Worm (Caenorhabditis elegans): ENCODE data around the gene grl-1.

grl-1 gene

DNA sequence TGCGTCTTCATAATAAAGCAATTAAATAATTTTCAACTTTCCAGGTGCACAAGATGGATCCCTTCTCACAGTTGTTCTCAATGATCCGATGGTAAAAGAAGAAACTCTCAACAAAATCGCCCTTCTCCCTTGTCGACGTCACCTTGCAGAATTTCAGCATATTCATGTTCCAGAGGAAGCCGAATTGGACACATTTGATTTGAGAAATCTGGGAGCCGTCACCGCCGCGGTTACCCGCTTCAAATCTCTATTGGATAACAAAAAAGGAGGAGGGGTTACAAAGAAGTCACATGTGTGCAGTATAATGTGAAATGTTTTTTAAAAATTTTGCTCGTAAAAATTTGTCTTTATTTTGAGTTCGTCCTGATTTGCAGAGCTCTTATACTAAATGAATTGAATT, 31.0 kb downstream of the grl-1 start (continued):
- TF ChIP-seq nfyb-1 (GFP tag; IDR thresholded peaks at IDR 0.05) (no peak), ztf-28 (GFP tag; IDR thresholded peaks at IDR 0.05) (no peak), nhr-120 (GFP tag; IDR thresholded peaks at IDR 0.05) (no peak), dpff-1 (tag; optimal IDR thresholded peaks at IDR 0.05) (no peak), Y95B8A.8 (GFP tag; IDR thresholded peaks at IDR 0.05) (0 out of 2 replicates have a peak, but pooled peaks have one; percentile 58), atf-7 (tag; optimal IDR thresholded peaks at IDR 0.05) (no peak), attf-5 (GFP tag; optimal IDR thresholded peaks at IDR 0.05) (no peak), madf-10 (tag; optimal IDR thresholded peaks at IDR 0.05) (no peak), F57A8.1 (GFP tag; optimal IDR thresholded peaks at IDR 0.05) (no peak), B0019.2 (GFP tag; conservative IDR thresholded peaks at IDR 0.05) (no peak), somi-1 (GFP tag; optimal IDR thresholded peaks at IDR 0.05) (no peak)

DNA sequence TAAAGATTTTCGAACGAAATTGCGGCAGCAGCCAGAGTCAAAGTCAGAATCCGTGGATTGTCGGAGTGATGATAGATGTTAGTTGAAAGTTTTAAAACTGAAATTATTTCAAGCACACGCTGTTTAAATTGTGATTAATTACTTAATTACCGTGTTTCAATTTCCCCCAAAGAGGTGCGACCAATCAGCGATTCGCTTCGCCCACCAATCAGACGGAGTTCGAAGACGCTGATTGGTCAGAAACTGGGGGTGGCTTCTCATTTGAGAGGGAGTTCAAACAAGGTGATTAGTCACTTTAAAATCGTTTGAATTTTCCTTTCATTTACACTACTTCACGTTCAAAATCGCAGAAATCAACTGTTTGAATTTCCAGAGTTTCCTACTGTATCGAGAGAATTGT, 34.2 kb downstream of the grl-1 start:
- no peak for TF ChIP-seq D2030.7 (GFP tag; IDR thresholded peaks at IDR 0.05)
- TF ChIP-seq Y56A3A.18 (GFP tag; IDR thresholded peaks at IDR 0.05): no peak
- no peak for TF ChIP-seq cebp-1 (GFP tag; IDR thresholded peaks at IDR 0.05)
- no peak for TF ChIP-seq cebp-1 (tag; optimal IDR thresholded peaks at IDR 0.05)
- TF ChIP-seq ZK185.1 (tag; optimal IDR thresholded peaks at IDR 0.05; ENCODE audit: poor library complexity, severe bottlenecking): no peak
- no peak for TF ChIP-seq aptf-2 (GFP tag; conservative IDR thresholded peaks at IDR 0.05)
- no peak for TF ChIP-seq repo-1 (tag; optimal IDR thresholded peaks at IDR 0.05)
- no peak for TF ChIP-seq nhr-179 (tag; optimal IDR thresholded peaks at IDR 0.05)
- TF ChIP-seq Y53F4B.3 (GFP tag; IDR thresholded peaks at IDR 0.05): no peak
- TF ChIP-seq F52B5.7 (tag; optimal IDR thresholded peaks at IDR 0.05): no peak
- no peak for TF ChIP-seq lsy-27 (tag; optimal IDR thresholded peaks at IDR 0.05; ENCODE audit: borderline replicate concordance, insufficient read depth)
- no peak for TF ChIP-seq F23B12.7 (tag; optimal IDR thresholded peaks at IDR 0.05; ENCODE audit: insufficient read depth)
- TF ChIP-seq tbx-9 (tag; optimal IDR thresholded peaks at IDR 0.05; ENCODE audit: borderline replicate concordance): no peak
- TF ChIP-seq lsl-1 (GFP tag; optimal IDR thresholded peaks at IDR 0.05): no peak
- TF ChIP-seq lin-40 (tag; optimal IDR thresholded peaks at IDR 0.05): no peak

DNA sequence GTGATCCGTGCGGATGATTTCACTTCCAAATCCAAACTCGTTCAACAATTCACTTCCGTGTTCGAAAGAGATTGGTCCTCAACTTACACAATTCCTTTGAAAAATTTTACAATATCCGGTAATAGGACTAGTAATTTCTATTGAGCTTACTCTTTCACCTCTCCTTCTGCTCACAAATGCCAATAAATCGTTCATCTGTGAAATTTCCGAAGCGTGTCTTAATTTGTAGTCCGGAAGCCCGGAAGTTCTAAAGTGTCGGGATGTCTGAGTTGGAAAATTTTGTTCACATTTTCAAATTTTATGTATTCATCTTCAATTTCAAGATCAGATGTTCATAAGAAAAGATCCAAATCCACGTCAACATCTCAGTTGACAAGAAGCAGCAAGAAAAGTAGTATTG, 40.2 kb downstream of the grl-1 start, which contains the start of gene T05C3.2:
Gene T05C3.2, plus strand, starts transcription at position 301 of the 400 bp plus-strand sequence.
- TF ChIP-seq egrh-3 (GFP tag; IDR thresholded peaks at IDR 0.05): no peak
- TF ChIP-seq Y53F4B.3 (GFP tag; IDR thresholded peaks at IDR 0.05): no peak
- no peak for TF ChIP-seq ztf-28 (GFP tag; IDR thresholded peaks at IDR 0.05)
- no peak for TF ChIP-seq attf-6 (GFP tag; IDR thresholded peaks at IDR 0.05)
- no peak for TF ChIP-seq C17E4.6 (GFP tag; IDR thresholded peaks at IDR 0.05)
- no peak for TF ChIP-seq snpc-4 (GFP tag; optimal IDR thresholded peaks at IDR 0.05)
- TF ChIP-seq snpc-4 (tag; optimal IDR thresholded peaks at IDR 0.05): no peak
- TF ChIP-seq mxl-1 (tag; optimal IDR thresholded peaks at IDR 0.05): no peak
- no peak for TF ChIP-seq B0261.1 (tag; optimal IDR thresholded peaks at IDR 0.05)
- no peak for TF ChIP-seq attf-3 (GFP tag; conservative IDR thresholded peaks at IDR 0.05)
- no peak for TF ChIP-seq aptf-2 (GFP tag; conservative IDR thresholded peaks at IDR 0.05)
- TF ChIP-seq lin-40 (tag; optimal IDR thresholded peaks at IDR 0.05): no peak
- TF ChIP-seq hrde-1 (tag; optimal IDR thresholded peaks at IDR 0.05; ENCODE audit: borderline replicate concordance): no peak

DNA sequence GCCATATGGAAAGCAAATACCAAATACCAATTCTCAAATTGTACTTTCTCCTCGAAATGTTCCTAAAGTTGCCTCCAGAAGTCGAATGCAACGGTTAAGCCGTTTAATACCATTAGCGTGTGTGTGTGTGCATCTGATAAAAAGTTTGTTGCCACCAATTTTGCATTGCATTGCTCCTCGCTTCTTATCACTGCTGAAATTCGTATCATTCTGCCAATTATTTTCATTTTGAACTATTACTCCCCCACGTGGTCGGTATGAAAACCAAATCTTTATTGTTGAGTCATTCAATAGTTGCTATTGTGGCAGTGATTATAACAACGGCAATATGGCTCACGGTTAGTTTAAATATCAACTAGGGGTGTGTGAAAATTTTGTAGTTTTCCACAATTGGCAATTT, 43.5 kb downstream of the grl-1 start, which contains the start of gene T05C3.6:
Gene T05C3.6, plus strand, starts transcription at position 241 of the 400 bp plus-strand sequence.
- TF ChIP-seq Y79H2A.3 (GFP tag; conservative IDR thresholded peaks at IDR 0.05) (no peak), nhr-80 (tag; optimal IDR thresholded peaks at IDR 0.05) (peak; percentile 88), pha-4 (tag; optimal IDR thresholded peaks at IDR 0.05) (no peak), Y53F4B.3 (GFP tag; IDR thresholded peaks at IDR 0.05) (no peak), let-526 (GFP tag; IDR thresholded peaks at IDR 0.05) (no peak), B0019.2 (GFP tag; conservative IDR thresholded peaks at IDR 0.05) (no peak)

All from whole organism, young adult.